Fruit fly (Drosophila melanogaster) whole organism, pupa: ENCODE results near the gene cyr.
A peak's percentile ranks its signal among the peaks of the same experiment; 100 is the strongest.

ENCODE experiments used
- CG10348 ChIP-seq: fragments of 200-800 bp; sonication (Bioruptor generic); IDR thresholded peaks from 2 replicates; pipeline ENCODE4 v1.3.6; 2022; ENCODE audit warnings: missing biosample characterization, missing genetic modification characterization
- CG12605 ChIP-seq: fragments of 200-800 bp; sonication (Bioruptor generic); IDR thresholded peaks from 2 replicates; pipeline ENCODE4 v1.3.6; 2022; ENCODE audit warnings: missing biosample characterization, missing genetic modification characterization
- CG13204 ChIP-seq: fragments of 200-800 bp; sonication (Bioruptor generic); optimal IDR thresholded peaks from 2 replicates; lab custom pipeline; 2018; ENCODE audit warnings: missing biosample characterization, mild to moderate bottlenecking, missing genetic modification characterization, moderate library complexity
- CG14655 ChIP-seq: fragments of 200-800 bp; sonication (Bioruptor generic); optimal IDR thresholded peaks from 3 replicates; lab custom pipeline; 2017; ENCODE audit warnings: mild to moderate bottlenecking, missing biosample characterization, missing genetic modification reagents, missing genetic modification characterization
- CG15710 ChIP-seq: fragments of 200-800 bp; sonication (Bioruptor generic); optimal IDR thresholded peaks from 2 replicates; lab custom pipeline; 2018; ENCODE audit warnings: missing biosample characterization, mild to moderate bottlenecking, missing genetic modification characterization, moderate library complexity
- CG17806 ChIP-seq: fragments of 200-800 bp; sonication (Bioruptor generic); optimal IDR thresholded peaks from 2 replicates; lab custom pipeline; 2018; ENCODE audit warnings: missing biosample characterization, mild to moderate bottlenecking, missing genetic modification characterization, moderate library complexity
- CG32121 ChIP-seq: fragments of 200-800 bp; sonication (Bioruptor generic); IDR thresholded peaks from 2 replicates; pipeline ENCODE4 v1.3.6; 2022; ENCODE audit warnings: missing biosample characterization, missing genetic modification characterization
- CG34367 ChIP-seq: fragments of 200-800 bp; sonication (Bioruptor generic); optimal IDR thresholded peaks from 2 replicates; lab custom pipeline; 2018; ENCODE audit warnings: missing biosample characterization, mild to moderate bottlenecking, missing genetic modification characterization
- CG4496 ChIP-seq: fragments of 200-800 bp; sonication (Bioruptor generic); IDR thresholded peaks from 3 replicates; pipeline ENCODE4 v1.3.6; 2022; ENCODE audit warnings: missing biosample characterization, missing genetic modification characterization
- CG8159 ChIP-seq: fragments of 200-800 bp; sonication (Bioruptor generic); optimal IDR thresholded peaks from 3 replicates; lab custom pipeline; 2018; ENCODE audit warnings: missing biosample characterization, mild to moderate bottlenecking, missing genetic modification characterization, moderate library complexity
- CG8301 ChIP-seq: fragments of 200-800 bp; sonication (Bioruptor generic); optimal IDR thresholded peaks from 2 replicates; lab custom pipeline; 2018; ENCODE audit warnings: missing biosample characterization, mild to moderate bottlenecking, missing genetic modification characterization
- CG9948 ChIP-seq: fragments of 200-800 bp; sonication (Bioruptor generic); optimal IDR thresholded peaks from 2 replicates; lab custom pipeline; 2018; ENCODE audit warnings: missing biosample characterization, mild to moderate bottlenecking, missing genetic modification characterization, moderate library complexity
- D1 ChIP-seq: fragments of 200-800 bp; sonication (Bioruptor generic); optimal IDR thresholded peaks from 2 replicates; lab custom pipeline; 2018; ENCODE audit warnings: missing biosample characterization, mild to moderate bottlenecking, missing genetic modification characterization, moderate library complexity
- EcR ChIP-seq: fragments of 200-800 bp; sonication (Bioruptor generic); optimal IDR thresholded peaks from 3 replicates; lab custom pipeline; 2019; ENCODE audit warnings: missing biosample characterization, missing genetic modification characterization, mild to moderate bottlenecking, moderate library complexity, missing genetic modification reagents
- Ets98B ChIP-seq: fragments of 200-800 bp; sonication (Bioruptor generic); IDR thresholded peaks from 2 replicates; pipeline ENCODE4 v1.3.6; 2022; ENCODE audit warnings: missing biosample characterization, missing genetic modification characterization
- Pif1A ChIP-seq: fragments of 200-800 bp; sonication (Bioruptor generic); optimal IDR thresholded peaks from 3 replicates; lab custom pipeline; 2016; ENCODE audit warnings: missing biosample characterization, missing genetic modification characterization
- Pif1B ChIP-seq: fragments of 200-800 bp; sonication (Bioruptor generic); optimal IDR thresholded peaks from 3 replicates; lab custom pipeline; 2016; ENCODE audit warnings: missing biosample characterization, missing genetic modification characterization
- Snoo ChIP-seq: fragments of 200-800 bp; sonication (Bioruptor generic); optimal IDR thresholded peaks from 3 replicates; lab custom pipeline; 2017; ENCODE audit warnings: missing biosample characterization, mild to moderate bottlenecking, missing genetic modification characterization, inconsistent platforms
- fd96Ca ChIP-seq: fragments of 200-800 bp; sonication (Bioruptor generic); IDR thresholded peaks from 3 replicates; pipeline ENCODE4 v1.3.6; 2022; ENCODE audit warnings: missing biosample characterization, missing genetic modification characterization
- gl ChIP-seq: fragments of 200-800 bp; sonication (Bioruptor generic); optimal IDR thresholded peaks from 2 replicates; lab custom pipeline; 2018; ENCODE audit warnings: missing biosample characterization, mild to moderate bottlenecking, missing genetic modification characterization
- rn ChIP-seq: fragments of 200-800 bp; sonication (Bioruptor generic); IDR thresholded peaks from 2 replicates; pipeline ENCODE4 v1.3.6; 2022; ENCODE audit warnings: missing biosample characterization, missing genetic modification characterization

Gene cyr

dm6 chrX:8176291-8177029 lies 40.9 kb upstream of the cyr start:
- TF ChIP-seq CG17806 (tag; lab: Kevin White, UChicago), result no peak
- peak; percentile 38 for TF ChIP-seq EcR (GFP tag; lab: Kevin White, UChicago)
- no peak for TF ChIP-seq CG8301 (tag; lab: Kevin White, UChicago)
- TF ChIP-seq CG34367 (tag; lab: Kevin White, UChicago), result peak; percentile 46
- peak; percentile 56 for TF ChIP-seq gl
- no peak for TF ChIP-seq CG14655
- peak; percentile 26 for TF ChIP-seq CG9948
- peak; percentile 35 for TF ChIP-seq CG8159 (tag; lab: Kevin White, UChicago)
- no peak for TF ChIP-seq Pif1A (GFP tag; lab: Kevin White, UChicago)
- TF ChIP-seq CG13204 (GFP tag; lab: Kevin White, UChicago), result no peak
- TF ChIP-seq Snoo, result no peak
- TF ChIP-seq Pif1B, result no peak
- peak; percentile 14; the same call in 1 of the 2 replicates for TF ChIP-seq CG12605 (GFP tag; lab: Robert Waterston, UW)
- TF ChIP-seq CG15710 (tag; lab: Kevin White, UChicago), result peak; percentile 41
- no peak for TF ChIP-seq D1 (tag; lab: Kevin White, UChicago)
- TF ChIP-seq fd96Ca (GFP tag; lab: Robert Waterston, UW), result no peak
- no peak for TF ChIP-seq CG10348 (GFP tag; lab: Robert Waterston, UW)
- TF ChIP-seq Ets98B (GFP tag; lab: Robert Waterston, UW), result no peak
- no peak for TF ChIP-seq CG32121 (GFP tag; lab: Robert Waterston, UW)
- TF ChIP-seq CG4496 (GFP tag; lab: Robert Waterston, UW), result peak; percentile 39; the same call in 1 of the 3 replicates
- no peak for TF ChIP-seq rn (GFP tag; lab: Robert Waterston, UW)

dm6 chrX:8170166-8170565 lies 34.7 kb upstream of the cyr start, which contains the start of gene CG2278:
TSS of gene CG2278 (minus strand) at chrX:8170266.
- TF ChIP-seq fd96Ca (GFP tag; lab: Robert Waterston, UW), result no peak
- TF ChIP-seq CG32121 (GFP tag; lab: Robert Waterston, UW), result no peak
- no peak for TF ChIP-seq D1 (tag; lab: Kevin White, UChicago)
- no peak for TF ChIP-seq rn (GFP tag; lab: Robert Waterston, UW)
- TF ChIP-seq EcR (GFP tag; lab: Kevin White, UChicago), result no peak
- TF ChIP-seq Ets98B (GFP tag; lab: Robert Waterston, UW), result no peak
- TF ChIP-seq CG12605 (GFP tag; lab: Robert Waterston, UW), result no peak
- TF ChIP-seq CG14655, result no peak
- no peak for TF ChIP-seq CG17806 (tag; lab: Kevin White, UChicago)
- no peak for TF ChIP-seq Pif1A (GFP tag; lab: Kevin White, UChicago)
- TF ChIP-seq CG15710 (tag; lab: Kevin White, UChicago), result no peak
- TF ChIP-seq CG8159 (tag; lab: Kevin White, UChicago), result no peak
- TF ChIP-seq CG10348 (GFP tag; lab: Robert Waterston, UW), result no peak
- TF ChIP-seq CG8301 (tag; lab: Kevin White, UChicago), result no peak

DNA sequence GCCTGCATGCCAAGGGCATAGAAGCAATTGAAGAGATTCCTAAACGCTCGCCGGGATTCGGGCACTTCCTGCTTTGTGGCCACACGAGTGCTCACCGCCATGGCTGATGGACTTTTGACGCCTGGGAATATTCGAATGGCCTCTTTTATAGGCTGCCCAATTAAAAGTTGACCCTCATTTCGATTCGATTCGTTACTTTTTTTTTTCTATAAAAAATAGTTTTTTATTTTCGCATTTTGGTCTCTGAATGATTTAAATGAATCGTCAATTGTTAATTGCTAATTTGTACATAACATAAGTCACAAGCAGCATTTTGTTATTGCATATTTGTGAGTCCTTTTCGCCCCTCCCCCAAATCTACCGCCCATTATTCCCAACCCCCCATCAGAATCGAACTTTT lies 30.1 kb upstream of the cyr start, which contains the start of gene Or7a:
Gene Or7a, minus strand, starts transcription at position 101 of the 400 bp plus-strand sequence.
- TF ChIP-seq D1 (tag; lab: Kevin White, UChicago), result no peak

DNA sequence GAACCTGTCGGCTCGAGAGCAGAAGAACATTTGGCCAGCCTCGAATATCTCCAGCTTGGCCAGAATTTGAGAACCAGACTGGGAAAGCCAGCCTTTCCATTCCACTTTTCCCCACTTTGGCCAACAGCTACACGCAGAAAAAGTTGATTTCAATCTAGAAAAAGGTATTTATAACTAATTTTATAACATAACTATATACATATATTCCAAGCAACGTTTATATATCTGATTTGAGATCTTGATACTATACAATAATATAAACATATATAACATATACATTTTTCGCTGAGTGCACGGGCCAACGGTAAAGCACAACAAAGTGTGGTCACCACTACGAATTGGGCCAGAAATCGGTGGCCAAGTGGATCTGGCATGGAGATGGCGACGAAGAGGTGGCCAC lies 27.9 kb upstream of the cyr start:
- TF ChIP-seq Pif1A (GFP tag; lab: Kevin White, UChicago) (no peak), fd96Ca (GFP tag; lab: Robert Waterston, UW) (no peak), CG10348 (GFP tag; lab: Robert Waterston, UW) (no peak), CG15710 (tag; lab: Kevin White, UChicago) (no peak), CG8159 (tag; lab: Kevin White, UChicago) (no peak), Snoo (no peak), CG14655 (peak; percentile 73), CG4496 (GFP tag; lab: Robert Waterston, UW) (peak; percentile 69), CG8301 (tag; lab: Kevin White, UChicago) (peak; percentile 78), CG12605 (GFP tag; lab: Robert Waterston, UW) (0 out of 2 replicates have a peak, but pooled peaks have one; percentile 12), EcR (GFP tag; lab: Kevin White, UChicago) (no peak), rn (GFP tag; lab: Robert Waterston, UW) (no peak), CG32121 (GFP tag; lab: Robert Waterston, UW) (no peak), CG17806 (tag; lab: Kevin White, UChicago) (no peak), CG34367 (tag; lab: Kevin White, UChicago) (no peak), CG13204 (GFP tag; lab: Kevin White, UChicago) (no peak), CG9948 (no peak), Ets98B (GFP tag; lab: Robert Waterston, UW) (peak; percentile 25; the same call in 1 of the 2 replicates)

DNA sequence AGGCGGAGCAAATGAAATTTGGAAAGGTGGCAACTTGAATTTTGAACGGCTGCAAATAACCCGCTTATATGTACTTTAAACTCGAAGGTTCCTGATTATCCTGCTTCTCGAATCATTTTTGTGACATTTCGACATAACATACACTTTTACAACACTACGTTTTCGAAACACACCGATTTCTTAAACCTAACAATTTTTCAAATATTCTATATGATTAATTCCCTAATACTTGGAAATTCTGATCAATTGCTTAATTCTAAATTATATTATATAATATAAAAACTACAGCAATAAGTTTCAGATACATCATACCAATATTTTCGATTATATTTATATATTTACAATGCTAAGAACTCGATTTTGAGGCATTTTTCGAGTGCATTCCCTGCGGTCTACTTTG lies 27.2 kb upstream of the cyr start, which contains the start of gene CG10761:
Gene CG10761, minus strand, starts transcription at position 101 of the 400 bp plus-strand sequence.
- TF ChIP-seq CG9948 (no peak), gl (no peak), CG15710 (tag; lab: Kevin White, UChicago) (no peak), rn (GFP tag; lab: Robert Waterston, UW) (no peak), Ets98B (GFP tag; lab: Robert Waterston, UW) (no peak)

DNA sequence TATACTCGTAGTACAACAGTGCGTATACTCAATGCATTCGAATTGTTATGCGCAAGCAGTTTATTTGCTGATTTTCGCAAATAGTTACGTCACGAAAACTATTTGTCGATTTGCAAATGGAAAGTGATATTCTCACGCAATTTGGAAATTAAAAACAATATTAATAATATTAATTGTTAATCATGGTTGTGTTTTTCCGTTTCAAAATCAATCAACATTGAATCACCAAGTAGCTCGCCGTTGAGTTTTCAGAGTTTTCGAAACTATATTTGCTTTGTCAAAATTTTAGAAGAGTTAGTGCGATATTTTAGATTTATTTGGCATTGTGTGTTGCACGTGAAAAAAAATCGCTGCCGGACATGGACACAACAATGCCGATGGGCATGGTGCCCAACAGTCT lies 24.2 kb upstream of the cyr start, which contains the start of gene CG15337:
Gene CG15337, plus strand, starts transcription at position 301 of the 400 bp plus-strand sequence.
- no peak for TF ChIP-seq Ets98B (GFP tag; lab: Robert Waterston, UW)
- no peak for TF ChIP-seq fd96Ca (GFP tag; lab: Robert Waterston, UW)
- no peak for TF ChIP-seq CG15710 (tag; lab: Kevin White, UChicago)
- TF ChIP-seq Pif1B, result no peak
- TF ChIP-seq CG32121 (GFP tag; lab: Robert Waterston, UW), result no peak
- TF ChIP-seq CG10348 (GFP tag; lab: Robert Waterston, UW), result no peak
- TF ChIP-seq CG8159 (tag; lab: Kevin White, UChicago), result no peak
- TF ChIP-seq CG9948, result no peak
- no peak for TF ChIP-seq CG13204 (GFP tag; lab: Kevin White, UChicago)
- TF ChIP-seq CG17806 (tag; lab: Kevin White, UChicago), result no peak
